Worm (Caenorhabditis elegans) whole organism, young adult: ENCODE measurements around the gene gcy-27.

Experiments used
- B0035.1 ChIP-seq: sonication (generic microtip); optimal IDR thresholded peaks from 2 replicates; lab custom pipeline; 2016; ENCODE audit warnings: missing genetic modification characterization, mild to moderate bottlenecking, missing compliant biosample characterization, missing genotype, missing genetic modification reagents
- F33H1.4 ChIP-seq: fragments of 200-800 bp; sonication (Bioruptor generic); IDR thresholded peaks from 2 replicates; pipeline ENCODE4 v1.3.6; 2022; ENCODE audit warnings: missing genetic modification reagents, missing genetic modification characterization, missing compliant biosample characterization
- F37B4.10 ChIP-seq: fragments of 200-800 bp; sonication (Bioruptor generic); IDR thresholded peaks from 2 replicates; pipeline ENCODE4 v1.3.6; 2022; ENCODE audit warnings: missing genetic modification characterization, missing compliant biosample characterization
- dpff-1 ChIP-seq: sonication (generic microtip); optimal IDR thresholded peaks from 2 replicates; lab custom pipeline; 2017; ENCODE audit warnings: mild to moderate bottlenecking, missing genetic modification characterization, missing compliant biosample characterization
- hlh-12 ChIP-seq: sonication (generic microtip); optimal IDR thresholded peaks from 2 replicates; lab custom pipeline; 2016; ENCODE audit warnings: missing genetic modification characterization, missing compliant biosample characterization
- let-607 ChIP-seq, 2 experiments: fragments of 200-800 bp in 1 of 2; sonication (Bioruptor generic) in 1 of 2; sonication (generic microtip) in 1 of 2; optimal IDR thresholded peaks; 2 replicates each; lab custom pipeline; 2016 to 2018; ENCODE audit warnings: mild to moderate bottlenecking in 2 of 2, missing compliant biosample characterization in 2 of 2, missing genetic modification characterization in 2 of 2, moderate library complexity in 2 of 2, missing genotype in 1 of 2
- lir-1 ChIP-seq: fragments of 200-800 bp; sonication (Bioruptor generic); conservative IDR thresholded peaks from 2 replicates; pipeline ENCODE4 v1.3.6; 2022; ENCODE audit warnings: missing genetic modification reagents, missing genetic modification characterization, missing compliant biosample characterization
- rpc-1 ChIP-seq, 2 experiments: fragments of 150-350 bp in 1 of 2; sonication (generic microtip) in 1 of 2; optimal IDR thresholded peaks; 2 replicates each; lab custom pipeline; 2014 to 2018; ENCODE audit warnings: missing biosample characterization in 1 of 2, missing genetic modification characterization in 1 of 2, missing genetic modification reagents in 1 of 2, missing genotype in 1 of 2
- unc-130 ChIP-seq: sonication (generic microtip); optimal IDR thresholded peaks from 2 replicates; lab custom pipeline; 2016; ENCODE audit warnings: missing genetic modification reagents, missing genetic modification characterization, missing compliant biosample characterization
- ztf-28 ChIP-seq: fragments of 200-800 bp; sonication (Bioruptor generic); IDR thresholded peaks from 2 replicates; pipeline ENCODE4 v1.3.6; 2022; ENCODE audit warnings: missing genetic modification reagents, missing genetic modification characterization, missing compliant biosample characterization
- ztf-6 ChIP-seq: fragments of 200-800 bp; sonication (Bioruptor generic); IDR thresholded peaks from 2 replicates; pipeline ENCODE4 v1.3.6; 2022; ENCODE audit warnings: missing genetic modification reagents, missing genetic modification characterization, missing compliant biosample characterization

ce11 chrIV:17441260-17441659 is 4.8 kb upstream of the gcy-27 start:
- TF ChIP-seq B0035.1 (tag; lab: Kevin White, UChicago) (no peak), dpff-1 (tag; lab: Kevin White, UChicago) (no peak), F37B4.10 (GFP tag; lab: Robert Waterston, UW) (no peak), lir-1 (GFP tag; lab: Robert Waterston, UW) (no peak), ztf-28 (GFP tag; lab: Robert Waterston, UW) (no peak), unc-130 (GFP tag; lab: Kevin White, UChicago) (no peak), F33H1.4 (GFP tag; lab: Robert Waterston, UW) (no peak), ztf-6 (no peak), rpc-1 (optimal IDR thresholded peaks at IDR 0.05; lab: Kevin White, UChicago) (no peak), rpc-1 (tag; optimal IDR thresholded peaks at IDR 0.05; lab: Kevin White, UChicago) (no peak), hlh-12 (no peak), let-607 (tag; optimal IDR thresholded peaks at IDR 0.05; lab: Kevin White, UChicago) (no peak)
